Fruit fly (Drosophila melanogaster) whole organism, pupa: ENCODE data around the gene Cad89D.

ENCODE experiments used
- CG12605 ChIP-seq: fragments of 200-800 bp; sonication (Bioruptor generic); IDR thresholded peaks from 2 replicates; pipeline ENCODE4 v1.3.6; 2022; ENCODE audit warnings: missing biosample characterization, missing genetic modification characterization
- CG15710 ChIP-seq: fragments of 200-800 bp; sonication (Bioruptor generic); optimal IDR thresholded peaks from 2 replicates; lab custom pipeline; 2018; ENCODE audit warnings: missing biosample characterization, mild to moderate bottlenecking, missing genetic modification characterization, moderate library complexity
- CG32121 ChIP-seq: fragments of 200-800 bp; sonication (Bioruptor generic); IDR thresholded peaks from 2 replicates; pipeline ENCODE4 v1.3.6; 2022; ENCODE audit warnings: missing biosample characterization, missing genetic modification characterization
- CG8301 ChIP-seq: fragments of 200-800 bp; sonication (Bioruptor generic); optimal IDR thresholded peaks from 2 replicates; lab custom pipeline; 2018; ENCODE audit warnings: missing biosample characterization, mild to moderate bottlenecking, missing genetic modification characterization
- D1 ChIP-seq: fragments of 200-800 bp; sonication (Bioruptor generic); optimal IDR thresholded peaks from 2 replicates; lab custom pipeline; 2018; ENCODE audit warnings: missing biosample characterization, mild to moderate bottlenecking, missing genetic modification characterization, moderate library complexity
- Pif1A ChIP-seq: fragments of 200-800 bp; sonication (Bioruptor generic); optimal IDR thresholded peaks from 3 replicates; lab custom pipeline; 2016; ENCODE audit warnings: missing biosample characterization, missing genetic modification characterization

dm6 chr3R:16530424-16530823, 35.2 kb upstream of the Cad89D start:
- TF ChIP-seq CG12605 (GFP tag; lab: Robert Waterston, UW) (no peak), D1 (tag; lab: Kevin White, UChicago) (no peak), CG8301 (no peak), Pif1A (no peak), CG15710 (no peak), CG32121 (GFP tag; lab: Robert Waterston, UW) (no peak)
